Worm (Caenorhabditis elegans) whole organism, early embryonic: ENCODE results near the gene nex-1.

Experiments
- B0310.2 ChIP-seq: sonication (generic microtip); optimal IDR thresholded peaks from 2 replicates; lab custom pipeline; 2016; ENCODE audit warnings: mild to moderate bottlenecking, missing genetic modification characterization, missing compliant biosample characterization
- F13C5.2 ChIP-seq: sonication (generic microtip); optimal IDR thresholded peaks from 2 replicates; lab custom pipeline; 2017; ENCODE audit warnings: mild to moderate bottlenecking, missing genetic modification characterization, inconsistent platforms, missing compliant biosample characterization
- aly-1 ChIP-seq: sonication (generic microtip); optimal IDR thresholded peaks from 2 replicates; lab custom pipeline; 2016; ENCODE audit warnings: missing genetic modification characterization, missing compliant biosample characterization
- ama-1 ChIP-seq: fragments of 150-350 bp; optimal IDR thresholded peaks from 2 replicates; lab custom pipeline; 2014
- ceh-36 ChIP-seq: sonication (generic microtip); optimal IDR thresholded peaks from 2 replicates; lab custom pipeline; 2016; ENCODE audit warnings: missing genetic modification characterization, inconsistent platforms, missing compliant biosample characterization
- ets-7 ChIP-seq: sonication (generic microtip); optimal IDR thresholded peaks from 2 replicates; lab custom pipeline; 2016; ENCODE audit warnings: missing genotype, missing genetic modification characterization, missing compliant biosample characterization
- flt-1 ChIP-seq: fragments of 200-800 bp; sonication (Bioruptor generic); IDR thresholded peaks from 2 replicates; pipeline ENCODE4 v1.3.6; 2022; ENCODE audit warnings: missing genetic modification characterization, missing compliant biosample characterization
- hmg-4 ChIP-seq: fragments of 200-800 bp; sonication (Bioruptor generic); optimal IDR thresholded peaks from 2 replicates; lab custom pipeline; 2018; ENCODE audit warnings: mild to moderate bottlenecking, missing genetic modification characterization, missing compliant biosample characterization
- pes-1 ChIP-seq: fragments of 200-800 bp; sonication (Bioruptor generic); IDR thresholded peaks from 2 replicates; pipeline ENCODE4 v1.3.6; 2022; ENCODE audit warnings: missing genetic modification reagents, missing genetic modification characterization, missing compliant biosample characterization
- scrt-1 ChIP-seq: fragments of 200-800 bp; sonication (Bioruptor generic); IDR thresholded peaks from 2 replicates; pipeline ENCODE4 v1.3.6; 2022; ENCODE audit warnings: missing genetic modification characterization, missing compliant biosample characterization
- sea-1 ChIP-seq: fragments of 200-800 bp; sonication (Bioruptor generic); conservative IDR thresholded peaks from 2 replicates; pipeline ENCODE4 v1.3.6; 2022; ENCODE audit warnings: missing genetic modification characterization, missing compliant biosample characterization
- tbx-11 ChIP-seq: fragments of 200-800 bp; sonication (Bioruptor generic); IDR thresholded peaks from 2 replicates; pipeline ENCODE4 v1.3.6; 2022; ENCODE audit warnings: missing genetic modification characterization, missing compliant biosample characterization
- tbx-37 ChIP-seq: fragments of 200-800 bp; sonication (Bioruptor generic); conservative IDR thresholded peaks from 2 replicates; pipeline ENCODE4 v1.3.6; 2022; ENCODE audit warnings: missing genetic modification reagents, missing genetic modification characterization, missing compliant biosample characterization
- tra-4 ChIP-seq: sonication (generic microtip); optimal IDR thresholded peaks from 2 replicates; lab custom pipeline; 2017; ENCODE audit warnings: missing genetic modification characterization, missing compliant biosample characterization

ce11 chrIII:5190179-5190578 is 35.2 kb upstream of the nex-1 start:
- TF ChIP-seq tbx-11 = no peak
- no peak for TF ChIP-seq sea-1
- TF ChIP-seq ama-1 (lab: Kevin White, UChicago) = no peak
- no peak for TF ChIP-seq ceh-36
- TF ChIP-seq flt-1 (GFP tag; lab: Robert Waterston, UW) = no peak
- no peak for TF ChIP-seq scrt-1 (GFP tag; lab: Robert Waterston, UW)
- TF ChIP-seq B0310.2 = no peak
- no peak for TF ChIP-seq pes-1 (GFP tag; lab: Robert Waterston, UW)
- no peak for TF ChIP-seq tbx-37
- no peak for TF ChIP-seq F13C5.2 (tag; lab: Kevin White, UChicago)
- TF ChIP-seq aly-1 (tag; lab: Kevin White, UChicago) = no peak
- no peak for TF ChIP-seq ets-7 (tag; lab: Kevin White, UChicago)
- TF ChIP-seq hmg-4 (GFP tag; lab: Kevin White, UChicago) = no peak
- TF ChIP-seq tra-4 = no peak
